Worm (Caenorhabditis elegans): ENCODE measurements around the gene srt-35.
"Not testable (repeated sequence)": the region's sequence is repeated elsewhere in the genome, so short reads cannot be mapped to it uniquely, and the experiment has no call there.

srt-35 gene

ce11 chrV:4298579-4298978, 34.2 kb upstream of the srt-35 start, which contains the start of gene ZC132.11:
Gene ZC132.11, minus strand, starts transcription at chrV:4298679.
- TF ChIP-seq fos-1 (tag; optimal IDR thresholded peaks at IDR 0.05) (no peak), ztf-4 (tag; optimal IDR thresholded peaks at IDR 0.05) (no peak), pha-4 (tag; optimal IDR thresholded peaks at IDR 0.05) (no peak), nfya-1 (tag; optimal IDR thresholded peaks at IDR 0.05; ENCODE audit: insufficient read depth) (no peak), skn-1 (tag; optimal IDR thresholded peaks at IDR 0.05) (no peak), lin-39 (tag; optimal IDR thresholded peaks at IDR 0.05) (no peak), mdl-1 (tag; optimal IDR thresholded peaks at IDR 0.05) (no peak), nhr-12 (tag; optimal IDR thresholded peaks at IDR 0.05) (no peak), nhr-76 (tag; optimal IDR thresholded peaks at IDR 0.05) (no peak), egl-5 (tag; optimal IDR thresholded peaks at IDR 0.05) (no peak), zag-1 (tag; optimal IDR thresholded peaks at IDR 0.05) (no peak), ceh-28 (tag; optimal IDR thresholded peaks at IDR 0.05) (no peak), lin-15B (tag; optimal IDR thresholded peaks at IDR 0.05) (no peak), elt-3 (tag; optimal IDR thresholded peaks at IDR 0.05) (no peak)

DNA sequence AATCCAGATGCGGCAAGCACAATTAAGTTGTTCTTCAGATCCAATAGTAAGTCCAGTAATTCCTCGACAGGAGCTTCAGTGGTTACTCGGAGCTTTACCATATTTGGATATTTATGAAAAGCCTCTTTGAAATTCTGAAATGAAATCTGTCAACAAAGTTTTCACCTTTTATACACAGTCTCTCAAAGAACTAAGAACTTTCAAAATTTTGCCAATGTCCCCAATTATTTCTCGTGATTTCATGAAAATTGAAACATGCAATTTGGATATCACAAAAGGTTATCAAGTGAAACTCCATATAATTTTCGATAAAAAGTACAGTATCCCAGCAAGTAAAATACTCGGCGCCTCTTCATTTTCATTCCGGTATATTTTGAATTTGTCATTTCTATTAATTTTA, 31.5 kb upstream of the srt-35 start, which contains the start of gene F47D2.11:
Gene F47D2.11, minus strand, starts transcription at position 101 of the 400 bp plus-strand sequence.
- TF ChIP-seq egl-5 (tag; optimal IDR thresholded peaks at IDR 0.05): no peak
- TF ChIP-seq pha-4 (tag; optimal IDR thresholded peaks at IDR 0.05): no peak
- TF ChIP-seq nhr-67 (tag; optimal IDR thresholded peaks at IDR 0.05): no peak
- TF ChIP-seq ama-1 (optimal IDR thresholded peaks at IDR 0.05): no peak
- no peak for TF ChIP-seq mdl-1 (tag; optimal IDR thresholded peaks at IDR 0.05)
- no peak for TF ChIP-seq ceh-16 (tag; optimal IDR thresholded peaks at IDR 0.05)
- TF ChIP-seq ztf-11 (tag; optimal IDR thresholded peaks at IDR 0.05): no peak
- TF ChIP-seq R02D3.7 (tag; optimal IDR thresholded peaks at IDR 0.05): no peak
- no peak for TF ChIP-seq unc-62 (GFP tag; optimal IDR thresholded peaks at IDR 0.05)
- no peak for TF ChIP-seq hmg-11 (tag; optimal IDR thresholded peaks at IDR 0.05)
- TF ChIP-seq elt-1 (tag; optimal IDR thresholded peaks at IDR 0.05): no peak
- no peak for TF ChIP-seq fkh-10 (GFP tag; optimal IDR thresholded peaks at IDR 0.05)

- not testable (repeated sequence) for TF ChIP-seq elt-3, lsy-12, hmg-11 (tag; optimal IDR thresholded peaks at IDR 0.05)
Measured at ce11 chrV:4293425-4293824, 29.0 kb upstream of the srt-35 start, which contains the start of gene srh-194. Gene srh-194, minus strand, starts transcription at chrV:4293525.

ce11 chrV:4290093-4290492, 25.7 kb upstream of the srt-35 start, which contains the start of gene srh-193:
Gene srh-193, minus strand, starts transcription at chrV:4290193.
- not testable (repeated sequence) for TF ChIP-seq ztf-11, ceh-28, mdl-1 (tag; optimal IDR thresholded peaks at IDR 0.05)

ce11 chrV:4284737-4285136, 20.3 kb upstream of the srt-35 start, which contains the start of gene srt-19:
Gene srt-19, plus strand, starts transcription at chrV:4285037.
- not testable (repeated sequence) for TF ChIP-seq unc-62 (GFP tag; optimal IDR thresholded peaks at IDR 0.05); R02D3.7 (tag; optimal IDR thresholded peaks at IDR 0.05); ceh-28 (tag; optimal IDR thresholded peaks at IDR 0.05)

ce11 chrV:4281699-4282098, 17.3 kb upstream of the srt-35 start, which contains the start of gene srt-37:
Gene srt-37, minus strand, starts transcription at chrV:4281799.
- TF ChIP-seq zag-1, lsy-12, egl-5 (tag; optimal IDR thresholded peaks at IDR 0.05): not testable (repeated sequence)

DNA sequence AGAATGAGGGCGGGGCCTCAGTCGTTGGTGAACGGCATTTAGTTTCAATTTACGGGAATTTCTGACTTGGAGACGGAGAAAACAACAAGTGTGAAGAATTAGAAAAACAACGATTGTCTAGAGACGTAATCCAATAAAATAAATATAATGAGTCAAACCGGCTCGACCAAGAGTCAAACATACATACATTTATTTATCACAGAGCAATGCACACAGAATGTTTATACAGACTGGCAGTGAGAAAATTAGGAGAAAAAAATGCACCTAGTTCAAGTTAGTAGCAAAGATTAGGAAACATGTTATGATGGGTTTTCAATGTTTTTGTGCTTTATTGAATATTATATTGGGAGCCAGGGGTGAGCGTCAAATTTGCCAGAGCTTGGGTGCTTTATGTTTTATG, 14.3 kb upstream of the srt-35 start, which contains the start of gene srt-20:
Gene srt-20, minus strand, starts transcription at position 101 of the 400 bp plus-strand sequence.
- not testable (repeated sequence) for TF ChIP-seq snpc-4, zag-1, nhr-77 (tag; optimal IDR thresholded peaks at IDR 0.05)

- no peak for TF ChIP-seq nfya-1 (tag; optimal IDR thresholded peaks at IDR 0.05; ENCODE audit: insufficient read depth)
- TF ChIP-seq jun-1 (tag; optimal IDR thresholded peaks at IDR 0.05): no peak
- no peak for TF ChIP-seq zag-1 (tag; optimal IDR thresholded peaks at IDR 0.05)
- TF ChIP-seq tbx-2 (tag; optimal IDR thresholded peaks at IDR 0.05): no peak
Measured at ce11 chrV:4273372-4273771, 9.0 kb upstream of the srt-35 start.

All from whole organism, L3 larva.